Worm (Caenorhabditis elegans) whole organism, young adult: ENCODE data around the gene unc-4.
A peak's percentile ranks its signal among the peaks of the same experiment; 100 is the strongest.

Experiments used
- B0336.3 ChIP-seq: fragments of 200-800 bp; sonication (Bioruptor generic); IDR thresholded peaks from 2 replicates; pipeline ENCODE4 v1.3.6; 2022; ENCODE audit warnings: missing genetic modification characterization, missing compliant biosample characterization
- F10E7.11 ChIP-seq: sonication (generic microtip); optimal IDR thresholded peaks from 2 replicates; lab custom pipeline; 2017; ENCODE audit warnings: mild to moderate bottlenecking, missing genetic modification characterization, moderate library complexity, missing compliant biosample characterization
- F33H1.4 ChIP-seq: fragments of 200-800 bp; sonication (Bioruptor generic); IDR thresholded peaks from 2 replicates; pipeline ENCODE4 v1.3.6; 2022; ENCODE audit warnings: missing genetic modification reagents, missing genetic modification characterization, missing compliant biosample characterization
- F39B2.1 ChIP-seq: fragments of 200-800 bp; sonication (Bioruptor generic); IDR thresholded peaks from 2 replicates; pipeline ENCODE4 v1.3.6; 2022; ENCODE audit warnings: missing genetic modification reagents, missing genetic modification characterization, missing compliant biosample characterization
- K11D2.4 ChIP-seq: fragments of 200-800 bp; sonication (Bioruptor generic); IDR thresholded peaks from 2 replicates; pipeline ENCODE4 v1.3.6; 2022; ENCODE audit warnings: missing genetic modification reagents, missing genetic modification characterization, missing compliant biosample characterization
- T26A5.8 ChIP-seq: sonication (generic microtip); optimal IDR thresholded peaks from 2 replicates; lab custom pipeline; 2016; ENCODE audit warnings: missing genetic modification characterization, missing compliant biosample characterization
- Y53F4B.3 ChIP-seq: fragments of 200-800 bp; sonication (Bioruptor generic); IDR thresholded peaks from 2 replicates; pipeline ENCODE4 v1.3.6; 2022; ENCODE audit warnings: missing genetic modification reagents, missing genetic modification characterization, missing compliant biosample characterization
- Y53G8AR.9 ChIP-seq: fragments of 200-800 bp; sonication (Bioruptor generic); conservative IDR thresholded peaks from 2 replicates; pipeline ENCODE4 v1.3.6; 2022; ENCODE audit warnings: missing genetic modification reagents, missing genetic modification characterization, missing compliant biosample characterization
- Y56A3A.18 ChIP-seq: fragments of 200-800 bp; sonication (Bioruptor generic); IDR thresholded peaks from 2 replicates; pipeline ENCODE4 v1.3.6; 2022; ENCODE audit warnings: missing genetic modification reagents, missing genetic modification characterization, missing compliant biosample characterization
- Y79H2A.3 ChIP-seq: fragments of 200-800 bp; sonication (Bioruptor generic); conservative IDR thresholded peaks from 2 replicates; pipeline ENCODE4 v1.3.6; 2022; ENCODE audit warnings: missing genetic modification reagents, missing genetic modification characterization, missing compliant biosample characterization
- aptf-3 ChIP-seq: fragments of 200-800 bp; sonication (Bioruptor generic); IDR thresholded peaks from 2 replicates; pipeline ENCODE4 v1.3.6; 2022; ENCODE audit warnings: missing genetic modification characterization, missing compliant biosample characterization
- atf-7 ChIP-seq: sonication (generic microtip); optimal IDR thresholded peaks from 2 replicates; lab custom pipeline; 2017; ENCODE audit warnings: mild to moderate bottlenecking, missing genetic modification characterization, missing compliant biosample characterization
- attf-3 ChIP-seq: fragments of 200-800 bp; sonication (Bioruptor generic); conservative IDR thresholded peaks from 2 replicates; pipeline ENCODE4 v1.3.6; 2022; ENCODE audit warnings: missing genetic modification reagents, missing genetic modification characterization, missing compliant biosample characterization
- cebp-2 ChIP-seq: fragments of 200-800 bp; sonication (Bioruptor generic); IDR thresholded peaks from 2 replicates; pipeline ENCODE4 v1.3.6; 2022; ENCODE audit warnings: missing genetic modification characterization, missing compliant biosample characterization
- chd-7 ChIP-seq: sonication (generic microtip); optimal IDR thresholded peaks from 2 replicates; lab custom pipeline; 2016; ENCODE audit warnings: mild to moderate bottlenecking, missing genetic modification characterization, moderate library complexity, missing compliant biosample characterization
- dpff-1 ChIP-seq: sonication (generic microtip); optimal IDR thresholded peaks from 2 replicates; lab custom pipeline; 2017; ENCODE audit warnings: mild to moderate bottlenecking, missing genetic modification characterization, missing compliant biosample characterization
- efl-1 ChIP-seq: fragments of 150-350 bp; optimal IDR thresholded peaks from 2 replicates; lab custom pipeline; 2014; ENCODE audit warnings: missing biosample characterization, missing genetic modification reagents, missing genetic modification characterization
- ekl-4 ChIP-seq: fragments of 200-800 bp; sonication (Bioruptor generic); IDR thresholded peaks from 2 replicates; pipeline ENCODE4 v1.3.6; 2022; ENCODE audit warnings: missing genetic modification reagents, missing genetic modification characterization, missing compliant biosample characterization
- hmg-1.2 ChIP-seq: fragments of 200-800 bp; sonication (Bioruptor generic); IDR thresholded peaks from 2 replicates; pipeline ENCODE4 v1.3.6; 2022; ENCODE audit warnings: missing genetic modification reagents, missing genetic modification characterization, missing compliant biosample characterization
- hrde-1 ChIP-seq: sonication (generic microtip); optimal IDR thresholded peaks from 2 replicates; lab custom pipeline; 2016; ENCODE audit warnings: missing genetic modification characterization, mild to moderate bottlenecking, missing compliant biosample characterization, moderate library complexity, missing genotype, missing genetic modification reagents, borderline replicate concordance
- let-607 ChIP-seq, 2 experiments: fragments of 200-800 bp in 1 of 2; sonication (Bioruptor generic) in 1 of 2; sonication (generic microtip) in 1 of 2; optimal IDR thresholded peaks; 2 replicates each; lab custom pipeline; 2016 to 2018; ENCODE audit warnings: mild to moderate bottlenecking in 2 of 2, missing compliant biosample characterization in 2 of 2, missing genetic modification characterization in 2 of 2, moderate library complexity in 2 of 2, missing genotype in 1 of 2
- lin-40 ChIP-seq: sonication (generic microtip); optimal IDR thresholded peaks from 2 replicates; lab custom pipeline; 2016; ENCODE audit warnings: missing genetic modification characterization, mild to moderate bottlenecking, missing compliant biosample characterization, missing genotype, missing genetic modification reagents
- lsl-1 ChIP-seq: fragments of 200-800 bp; sonication (Bioruptor generic); optimal IDR thresholded peaks from 2 replicates; lab custom pipeline; 2018; ENCODE audit warnings: mild to moderate bottlenecking, missing genetic modification characterization, moderate library complexity, missing compliant biosample characterization
- madf-10 ChIP-seq: sonication (generic microtip); optimal IDR thresholded peaks from 2 replicates; lab custom pipeline; 2016; ENCODE audit warnings: mild to moderate bottlenecking, missing genetic modification characterization, missing compliant biosample characterization
- madf-3 ChIP-seq: fragments of 200-800 bp; sonication (Bioruptor generic); IDR thresholded peaks from 2 replicates; pipeline ENCODE4 v1.3.6; 2022; ENCODE audit warnings: missing genetic modification reagents, missing genetic modification characterization, missing compliant biosample characterization
- madf-6 ChIP-seq: fragments of 200-800 bp; sonication (Bioruptor generic); IDR thresholded peaks from 2 replicates; pipeline ENCODE4 v1.3.6; 2022; ENCODE audit warnings: missing genetic modification reagents, missing genetic modification characterization, missing compliant biosample characterization
- mcd-1 ChIP-seq: fragments of 200-800 bp; sonication (Bioruptor generic); IDR thresholded peaks from 2 replicates; pipeline ENCODE4 v1.3.6; 2022; ENCODE audit warnings: missing genetic modification reagents, missing genetic modification characterization, missing compliant biosample characterization
- mxl-1 ChIP-seq: sonication (generic microtip); optimal IDR thresholded peaks from 2 replicates; lab custom pipeline; 2016; ENCODE audit warnings: missing genetic modification characterization, missing compliant biosample characterization
- nfya-2 ChIP-seq: fragments of 200-800 bp; sonication (Bioruptor generic); IDR thresholded peaks from 2 replicates; pipeline ENCODE4 v1.3.6; 2022; ENCODE audit warnings: missing genetic modification reagents, missing genetic modification characterization, missing compliant biosample characterization
- repo-1 ChIP-seq: sonication (generic microtip); optimal IDR thresholded peaks from 2 replicates; lab custom pipeline; 2017; ENCODE audit warnings: mild to moderate bottlenecking, missing genetic modification characterization, missing compliant biosample characterization
- rpc-1 ChIP-seq, 2 experiments: fragments of 150-350 bp in 1 of 2; sonication (generic microtip) in 1 of 2; optimal IDR thresholded peaks; 2 replicates each; lab custom pipeline; 2014 to 2018; ENCODE audit warnings: missing biosample characterization in 1 of 2, missing genetic modification characterization in 1 of 2, missing genetic modification reagents in 1 of 2, missing genotype in 1 of 2
- snpc-1.3 ChIP-seq: sonication (generic microtip); optimal IDR thresholded peaks from 2 replicates; lab custom pipeline; 2017; ENCODE audit warnings: missing genetic modification characterization, mild to moderate bottlenecking, missing compliant biosample characterization, antibody characterized with exemption, moderate library complexity, missing genotype, missing genetic modification reagents; ENCODE audit not compliant: insufficient read depth
- tbx-9 ChIP-seq: sonication (generic microtip); optimal IDR thresholded peaks from 2 replicates; lab custom pipeline; 2016; ENCODE audit warnings: borderline replicate concordance, missing genetic modification characterization, inconsistent platforms, missing compliant biosample characterization
- tlf-1 ChIP-seq: fragments of 200-800 bp; sonication (Bioruptor generic); optimal IDR thresholded peaks from 2 replicates; lab custom pipeline; 2018; ENCODE audit warnings: mild to moderate bottlenecking, missing genetic modification characterization, missing compliant biosample characterization
- unc-130 ChIP-seq: sonication (generic microtip); optimal IDR thresholded peaks from 2 replicates; lab custom pipeline; 2016; ENCODE audit warnings: missing genetic modification reagents, missing genetic modification characterization, missing compliant biosample characterization
- zim-3 ChIP-seq: sonication (generic microtip); optimal IDR thresholded peaks from 2 replicates; lab custom pipeline; 2017; ENCODE audit warnings: mild to moderate bottlenecking, missing genetic modification characterization, moderate library complexity, missing compliant biosample characterization

The unc-4 gene

DNA sequence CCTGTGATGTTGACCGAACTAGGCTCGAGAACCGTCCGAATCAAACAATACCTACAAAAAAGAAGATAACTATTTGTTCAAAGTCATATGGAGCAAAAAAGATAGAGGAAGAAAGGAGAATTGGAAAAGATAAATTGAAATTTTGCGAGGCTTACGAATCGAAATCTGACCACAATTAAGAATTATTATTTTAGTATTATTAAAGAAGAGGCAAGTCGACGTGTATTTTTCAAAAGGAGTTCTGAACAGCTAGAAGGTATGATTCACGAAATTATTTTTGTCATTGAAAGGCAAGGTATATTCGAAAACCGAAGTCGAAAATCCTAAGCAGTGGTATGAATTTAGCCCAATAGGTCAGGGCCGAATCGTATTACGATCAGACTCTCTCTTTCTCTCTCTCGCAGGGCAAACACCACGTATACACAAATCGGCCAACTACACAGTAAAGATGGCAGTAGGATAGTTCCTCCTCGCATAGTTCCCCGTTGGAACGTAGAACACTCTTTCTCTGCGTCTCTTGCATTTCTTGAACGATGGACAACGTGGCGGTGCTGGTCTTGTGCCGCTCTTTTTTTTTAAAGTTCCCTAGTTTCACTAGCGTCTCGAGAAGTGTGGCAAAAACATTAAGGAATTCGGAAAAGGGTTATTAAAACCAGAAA, 9.0 kb downstream of the unc-4 start, which contains the start of gene vgln-1 (continued):
- TF ChIP-seq Y53G8AR.9 (GFP tag; lab: Robert Waterston, UW) (no peak), let-607 (tag; optimal IDR thresholded peaks at IDR 0.05; lab: Kevin White, UChicago) (peak in 1 of 2 experiments; percentile 7), Y79H2A.3 (GFP tag; lab: Robert Waterston, UW) (no peak), madf-6 (GFP tag; lab: Robert Waterston, UW) (peak; percentile 26; the same call in 1 of the 2 replicates), lsl-1 (GFP tag; lab: Kevin White, UChicago) (no peak), lin-40 (tag; lab: Kevin White, UChicago) (no peak), efl-1 (GFP tag; lab: Kevin White, UChicago) (no peak), attf-3 (GFP tag; lab: Robert Waterston, UW) (no peak), F39B2.1 (GFP tag; lab: Robert Waterston, UW) (no peak), T26A5.8 (tag; lab: Kevin White, UChicago) (no peak), F33H1.4 (GFP tag; lab: Robert Waterston, UW) (no peak), snpc-1.3 (tag; lab: Kevin White, UChicago) (no peak)
- TF ChIP-seq, all 124 proteins: peak for 7

DNA sequence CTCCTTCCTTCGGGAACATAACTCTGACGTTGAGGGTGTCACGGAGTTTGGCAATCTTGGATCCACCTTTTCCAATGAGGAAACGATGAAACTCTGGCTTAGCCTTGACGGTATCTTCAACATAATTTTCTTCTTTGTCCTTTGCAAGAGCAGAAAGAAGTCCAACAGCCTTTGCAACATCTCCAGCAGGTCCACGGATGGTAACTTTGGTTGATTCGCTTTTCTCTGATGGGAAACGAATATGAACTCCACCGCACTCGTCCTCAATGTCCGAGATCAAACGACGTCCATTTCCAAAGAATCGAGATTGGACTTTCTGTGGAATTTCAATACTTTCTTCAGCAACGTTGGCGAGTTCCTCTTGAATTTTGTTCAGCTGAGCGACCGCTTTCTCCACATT, 11.6 kb downstream of the unc-4 start:
- TF ChIP-seq cebp-2, result no peak
- no peak for TF ChIP-seq nfya-2 (GFP tag; lab: Robert Waterston, UW)
- no peak for TF ChIP-seq repo-1 (tag; lab: Kevin White, UChicago)
- no peak for TF ChIP-seq K11D2.4 (GFP tag; lab: Robert Waterston, UW)
- TF ChIP-seq rpc-1 (optimal IDR thresholded peaks at IDR 0.05; lab: Kevin White, UChicago), result no peak
- TF ChIP-seq rpc-1 (tag; optimal IDR thresholded peaks at IDR 0.05; lab: Kevin White, UChicago), result no peak
- TF ChIP-seq mcd-1 (GFP tag; lab: Robert Waterston, UW), result no peak
- no peak for TF ChIP-seq Y53F4B.3 (GFP tag; lab: Robert Waterston, UW)

DNA sequence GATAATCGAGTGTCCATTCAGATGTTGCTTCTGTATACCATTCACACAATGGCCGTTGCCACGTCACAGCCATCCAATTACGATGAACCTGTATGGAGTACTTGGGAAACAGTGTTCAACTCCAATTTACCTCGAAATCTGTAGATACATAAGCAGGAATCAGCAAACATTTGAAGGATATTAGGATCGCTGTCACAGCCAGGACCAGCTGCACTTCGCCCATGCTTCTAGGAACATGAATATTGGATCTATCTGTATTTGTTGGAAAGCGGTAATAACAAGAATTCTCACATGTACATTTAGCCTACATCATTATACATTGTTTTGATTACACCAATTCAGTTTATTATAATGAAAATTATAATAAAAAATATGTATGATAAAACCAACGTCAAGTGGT, 14.0 kb downstream of the unc-4 start, which contains the start of gene algn-8:
Gene algn-8, minus strand, starts transcription at position 227 of the 400 bp plus-strand sequence.
- TF ChIP-seq madf-3 (GFP tag; lab: Robert Waterston, UW) (0 out of 2 replicates have a peak, but pooled peaks have one; percentile 12), tlf-1 (peak; percentile 3), ekl-4 (GFP tag; lab: Robert Waterston, UW) (0 out of 2 replicates have a peak, but pooled peaks have one; percentile 24), tbx-9 (tag; lab: Kevin White, UChicago) (no peak), chd-7 (peak; percentile 45), madf-10 (tag; lab: Kevin White, UChicago) (peak; percentile 9), Y56A3A.18 (GFP tag; lab: Robert Waterston, UW) (0 out of 2 replicates have a peak, but pooled peaks have one; percentile 33), mxl-1 (tag; lab: Kevin White, UChicago) (no peak), repo-1 (tag; lab: Kevin White, UChicago) (peak; percentile 67), zim-3 (tag; lab: Kevin White, UChicago) (peak; percentile 36), hmg-1.2 (GFP tag; lab: Robert Waterston, UW) (peak; percentile 19; the same call in 1 of the 2 replicates), dpff-1 (tag; lab: Kevin White, UChicago) (no peak), Y53G8AR.9 (GFP tag; lab: Robert Waterston, UW) (peak; percentile 71), hrde-1 (tag; lab: Kevin White, UChicago) (peak; percentile 50), F10E7.11 (tag; lab: Kevin White, UChicago) (no peak), B0336.3 (peak; percentile 62), atf-7 (tag; lab: Kevin White, UChicago) (peak; percentile 45), aptf-3 (0 out of 2 replicates have a peak, but pooled peaks have one; percentile 66), unc-130 (GFP tag; lab: Kevin White, UChicago) (peak; percentile 55)
- TF ChIP-seq, all 124 proteins: peak for 15
